Worm (Caenorhabditis elegans): ENCODE data around the gene F48G7.5.

The F48G7.5 gene

DNA sequence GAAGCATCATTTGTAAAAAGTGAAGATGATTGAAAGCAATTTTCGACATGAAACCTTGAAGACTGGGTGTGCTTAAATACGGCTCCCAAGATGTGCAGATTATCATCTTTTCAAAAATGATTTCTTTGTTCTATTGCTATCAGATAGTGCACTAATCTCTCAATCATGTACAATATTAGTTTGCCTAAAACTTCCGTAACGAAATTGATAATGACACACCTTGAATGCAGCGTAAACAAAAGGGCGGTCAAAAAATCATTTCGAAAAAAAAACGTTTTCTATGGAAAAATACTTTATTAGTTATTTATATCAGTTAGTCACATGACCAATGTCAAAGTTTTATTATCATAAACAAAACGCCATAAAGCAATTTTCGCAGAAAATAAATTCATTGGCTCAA lies at the start of gene F48G7.5:
Gene F48G7.5 (minus strand): TSS at position 34 of the 400 bp plus-strand sequence.
- TF ChIP-seq elt-2 (tag; optimal IDR thresholded peaks at IDR 0.05) (peak; percentile 56), pqm-1 (tag; optimal IDR thresholded peaks at IDR 0.05) (peak; percentile 64), unc-62 (GFP tag; optimal IDR thresholded peaks at IDR 0.05) (no peak), pha-4 (tag; optimal IDR thresholded peaks at IDR 0.05) (peak; percentile 36), ceh-9 (tag; optimal IDR thresholded peaks at IDR 0.05) (no peak)

DNA sequence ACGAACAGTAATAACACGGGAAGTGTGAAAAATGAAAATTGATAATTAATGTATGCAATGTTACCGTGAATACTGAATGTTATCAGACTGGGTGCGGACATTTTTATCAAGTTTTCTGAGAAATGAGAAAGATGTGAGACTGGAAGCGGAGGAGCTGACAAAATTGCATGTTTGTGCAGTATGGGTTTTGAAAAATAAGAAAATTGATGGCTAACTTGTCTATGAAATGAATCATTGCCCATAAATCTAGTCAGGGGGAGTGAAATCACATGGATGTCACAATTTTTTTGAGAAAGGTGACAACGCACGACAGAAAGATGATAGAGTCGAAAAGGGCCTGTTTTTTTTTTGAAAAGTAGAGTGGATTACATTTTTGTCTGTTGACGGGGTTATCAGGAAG lies 48.6 kb upstream of the F48G7.5 start, which contains the start of gene sru-24:
Gene sru-24 (minus strand): TSS at position 101 of the 400 bp plus-strand sequence.
- TF ChIP-seq ztf-4 (tag; optimal IDR thresholded peaks at IDR 0.05) (no peak), fkh-10 (GFP tag; optimal IDR thresholded peaks at IDR 0.05) (no peak), nhr-23 (tag; optimal IDR thresholded peaks at IDR 0.05) (no peak), lin-15B (tag; optimal IDR thresholded peaks at IDR 0.05) (no peak), jun-1 (tag; optimal IDR thresholded peaks at IDR 0.05) (no peak), elt-1 (tag; optimal IDR thresholded peaks at IDR 0.05) (no peak), aly-2 (tag; optimal IDR thresholded peaks at IDR 0.05) (no peak), snpc-4 (tag; optimal IDR thresholded peaks at IDR 0.05) (no peak), skn-1 (tag; optimal IDR thresholded peaks at IDR 0.05) (no peak), nhr-237 (tag; optimal IDR thresholded peaks at IDR 0.05) (no peak)

DNA sequence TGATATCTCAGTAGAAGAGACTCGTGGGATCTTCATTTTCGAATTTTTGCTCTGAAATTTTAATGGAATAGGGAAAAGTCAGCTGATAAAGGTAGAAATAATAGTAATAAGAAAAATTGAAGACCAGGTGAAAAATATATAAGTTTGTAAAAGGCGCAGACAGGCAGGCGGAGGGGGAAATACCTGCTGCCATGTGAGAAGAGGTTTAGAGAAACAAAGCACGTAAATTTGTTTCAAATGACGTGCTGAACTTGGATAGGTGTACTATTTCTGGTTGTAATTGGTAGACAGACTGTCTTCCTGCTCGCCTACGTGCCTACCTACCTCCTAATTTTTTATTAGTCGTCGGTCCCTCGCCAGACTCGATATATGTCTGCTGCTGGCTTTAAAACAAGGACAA lies 44.7 kb upstream of the F48G7.5 start, which contains the start of gene nhr-180:
Gene nhr-180 (minus strand): TSS at position 52 of the 400 bp plus-strand sequence.
- peak; percentile 16 for TF ChIP-seq pqm-1 (tag; optimal IDR thresholded peaks at IDR 0.05)
- TF ChIP-seq fkh-2 (tag; optimal IDR thresholded peaks at IDR 0.05) = no peak
- TF ChIP-seq elt-2 (tag; optimal IDR thresholded peaks at IDR 0.05) = peak; percentile 50

DNA sequence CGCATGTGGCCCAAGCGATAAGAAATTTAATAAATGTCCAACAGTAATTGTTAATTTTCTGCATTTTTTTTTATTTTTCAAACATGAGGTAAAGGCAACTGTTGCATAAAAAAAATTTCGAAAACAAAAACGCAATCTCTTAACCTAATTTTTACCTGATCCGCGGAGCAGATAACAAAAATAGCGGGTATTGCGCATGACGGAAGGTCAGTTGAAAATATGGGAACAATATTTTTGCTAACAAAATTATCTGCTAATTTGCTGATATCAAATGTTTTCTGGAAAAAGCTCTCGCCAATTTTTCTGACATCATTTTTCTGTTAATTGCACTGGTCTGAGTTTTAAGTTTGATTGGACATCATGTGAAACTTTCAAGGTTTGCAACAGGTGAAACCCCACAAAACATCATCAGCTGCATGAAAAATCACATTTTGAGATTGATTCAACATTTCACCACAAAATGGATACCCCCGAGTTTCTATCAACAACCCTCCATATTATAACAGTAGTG lies 41.7 kb upstream of the F48G7.5 start, which contains the start of the genes F31F4.11 and srh-266:
Gene F31F4.11 (minus strand): TSS at position 101 of the 511 bp plus-strand sequence.
Gene srh-266 (plus strand): TSS at position 461 of the 511 bp plus-strand sequence.
- TF ChIP-seq elt-1 (tag; optimal IDR thresholded peaks at IDR 0.05) (no peak), fos-1 (tag; optimal IDR thresholded peaks at IDR 0.05) (no peak), hmg-11 (tag; optimal IDR thresholded peaks at IDR 0.05) (no peak), snpc-4 (tag; optimal IDR thresholded peaks at IDR 0.05) (no peak), fkh-2 (tag; optimal IDR thresholded peaks at IDR 0.05) (no peak), nhr-76 (tag; optimal IDR thresholded peaks at IDR 0.05) (no peak), mdl-1 (tag; optimal IDR thresholded peaks at IDR 0.05) (no peak), daf-12 (tag; optimal IDR thresholded peaks at IDR 0.05) (no peak), zag-1 (tag; optimal IDR thresholded peaks at IDR 0.05) (no peak), mml-1 (tag; optimal IDR thresholded peaks at IDR 0.05) (no peak), ztf-11 (tag; optimal IDR thresholded peaks at IDR 0.05) (no peak), R02D3.7 (tag; optimal IDR thresholded peaks at IDR 0.05) (no peak), ZK546.5 (tag; optimal IDR thresholded peaks at IDR 0.05) (no peak), nhr-23 (tag; optimal IDR thresholded peaks at IDR 0.05) (no peak), ceh-9 (tag; optimal IDR thresholded peaks at IDR 0.05) (no peak), ceh-16 (tag; optimal IDR thresholded peaks at IDR 0.05) (no peak), nhr-237 (tag; optimal IDR thresholded peaks at IDR 0.05) (no peak)

DNA sequence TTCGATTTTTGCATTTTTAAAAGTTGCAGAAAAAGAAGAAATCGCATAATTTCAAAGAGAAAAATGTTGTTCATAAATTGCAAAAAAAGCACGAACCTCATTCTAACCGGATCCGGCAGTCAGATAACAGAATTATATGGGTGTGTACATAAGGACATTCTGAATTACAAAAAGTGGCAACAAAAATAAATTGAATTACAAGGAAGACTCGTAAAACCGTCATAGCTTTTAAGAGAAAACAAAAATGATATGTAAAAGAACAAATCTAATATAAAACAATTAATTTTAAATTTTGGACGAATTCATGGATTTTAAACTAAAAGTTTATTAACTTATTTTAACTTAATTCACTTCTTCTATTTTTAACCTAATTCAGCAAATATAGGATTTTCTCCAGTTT lies 37.5 kb upstream of the F48G7.5 start, which contains the start of gene F31F4.17:
Gene F31F4.17 (minus strand): TSS at position 101 of the 400 bp plus-strand sequence.
- TF ChIP-seq elt-3 (tag; optimal IDR thresholded peaks at IDR 0.05) (no peak), mml-1 (tag; optimal IDR thresholded peaks at IDR 0.05) (no peak), ama-1 (optimal IDR thresholded peaks at IDR 0.05) (no peak), zag-1 (tag; optimal IDR thresholded peaks at IDR 0.05) (no peak), egl-5 (tag; optimal IDR thresholded peaks at IDR 0.05) (no peak)

DNA sequence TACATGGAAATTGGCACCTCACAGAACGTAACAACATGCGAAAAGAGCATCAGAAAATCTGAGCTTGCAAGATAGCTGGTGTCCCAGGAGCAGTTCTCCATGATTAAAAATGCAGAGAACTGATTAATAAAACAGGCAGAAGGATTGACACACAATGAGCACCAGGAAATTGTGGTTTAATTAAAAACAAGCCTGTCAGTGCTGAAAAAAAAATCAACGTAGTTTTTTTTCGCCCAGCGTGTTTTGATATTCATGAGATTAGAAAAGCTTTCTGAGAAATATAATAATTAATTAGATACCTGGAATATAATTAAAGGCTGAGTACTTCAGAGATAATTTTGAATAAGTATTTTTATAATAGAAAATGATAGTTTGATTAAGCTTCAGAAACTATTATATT lies 34.9 kb upstream of the F48G7.5 start, which contains the start of gene srh-246:
Gene srh-246 (minus strand): TSS at position 101 of the 400 bp plus-strand sequence.
- no peak for TF ChIP-seq unc-39 (tag; optimal IDR thresholded peaks at IDR 0.05)
- TF ChIP-seq lin-39 (tag; optimal IDR thresholded peaks at IDR 0.05) = no peak
- no peak for TF ChIP-seq unc-62 (GFP tag; optimal IDR thresholded peaks at IDR 0.05)
- no peak for TF ChIP-seq nfya-1 (tag; optimal IDR thresholded peaks at IDR 0.05; ENCODE audit: insufficient read depth)
- TF ChIP-seq ceh-82 (tag; optimal IDR thresholded peaks at IDR 0.05) = no peak

Measured in whole organism, L3 larva.